Worm (Caenorhabditis elegans): ENCODE results near the gene C23G10.2.

DNA sequence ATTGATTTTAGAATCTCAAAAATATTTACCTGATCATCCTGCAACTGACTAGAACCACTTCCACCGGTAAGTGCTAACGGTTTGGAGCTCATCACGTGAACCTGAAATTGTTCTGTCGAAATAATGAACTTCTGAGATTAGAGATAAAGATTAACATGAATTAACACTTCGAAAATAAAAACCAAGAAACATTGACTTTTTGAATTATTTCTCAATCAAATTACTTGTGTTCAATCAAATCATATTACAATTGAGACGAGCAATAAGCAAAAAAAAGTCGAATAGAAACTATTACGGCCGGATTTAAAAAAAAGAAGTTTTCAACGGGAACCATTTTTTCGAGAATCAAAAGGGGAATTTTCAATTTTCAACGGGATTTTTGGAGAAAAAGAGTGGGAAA, 37.9 kb downstream of the C23G10.2 start, which contains the start of gene bcas-2:
- TF ChIP-seq dao-5 (tag; optimal IDR thresholded peaks at IDR 0.05) (no peak), him-1 (tag; optimal IDR thresholded peaks at IDR 0.05) (no peak)
